Fruit fly (Drosophila melanogaster) whole organism, embryonic: Measurements from ENCODE around the gene CG46440.
A peak's percentile ranks its signal among the peaks of the same experiment; 100 is the strongest.

ENCODE experiments used
- Asciz ChIP-seq: fragments of 200-800 bp; sonication (Bioruptor generic); optimal IDR thresholded peaks from 2 replicates; lab custom pipeline; 2017; ENCODE audit warnings: missing biosample characterization, mild to moderate bottlenecking, missing genetic modification characterization, missing genetic modification reagents
- CG10462 ChIP-seq: fragments of 200-800 bp; sonication (Bioruptor generic); optimal IDR thresholded peaks from 2 replicates; lab custom pipeline; 2016; ENCODE audit warnings: missing biosample characterization, missing genetic modification characterization
- CG10654 ChIP-seq: fragments of 200-800 bp; sonication (Bioruptor generic); optimal IDR thresholded peaks from 2 replicates; lab custom pipeline; 2016; ENCODE audit warnings: missing biosample characterization, missing genetic modification characterization
- CG12104 ChIP-seq: fragments of 200-800 bp; sonication (Bioruptor generic); optimal IDR thresholded peaks from 3 replicates; lab custom pipeline; 2016; ENCODE audit warnings: missing biosample characterization, missing genetic modification characterization
- CG12155 ChIP-seq: fragments of 200-800 bp; sonication (Bioruptor generic); optimal IDR thresholded peaks from 3 replicates; lab custom pipeline; 2016; ENCODE audit warnings: missing biosample characterization, missing genetic modification characterization
- CG12659 ChIP-seq: fragments of 200-800 bp; sonication (Bioruptor generic); optimal IDR thresholded peaks from 3 replicates; lab custom pipeline; 2017; ENCODE audit warnings: mild to moderate bottlenecking, missing biosample characterization, missing genetic modification reagents, missing genetic modification characterization
- CG15696 ChIP-seq: fragments of 200-800 bp; sonication (Bioruptor generic); optimal IDR thresholded peaks from 2 replicates; lab custom pipeline; 2019; ENCODE audit warnings: missing biosample characterization, mild to moderate bottlenecking, missing genetic modification characterization, moderate library complexity
- CG16779 ChIP-seq: fragments of 200-800 bp; sonication (Bioruptor generic); IDR thresholded peaks from 2 replicates; pipeline ENCODE4 v1.3.6; 2022; ENCODE audit warnings: missing biosample characterization, missing genetic modification characterization
- CG16815 ChIP-seq: fragments of 200-800 bp; sonication (Bioruptor generic); optimal IDR thresholded peaks from 3 replicates; lab custom pipeline; 2017; ENCODE audit warnings: missing biosample characterization, mild to moderate bottlenecking, missing genetic modification characterization
- CG31224 ChIP-seq: fragments of 200-800 bp; sonication (Bioruptor generic); IDR thresholded peaks from 2 replicates; pipeline ENCODE4 v1.3.6; 2022; ENCODE audit warnings: missing biosample characterization, missing genetic modification characterization
- CG31441 ChIP-seq: fragments of 200-800 bp; sonication (Bioruptor generic); IDR thresholded peaks from 2 replicates; pipeline ENCODE4 v1.3.6; 2022; ENCODE audit warnings: missing biosample characterization, missing genetic modification characterization
- CG33213 ChIP-seq: fragments of 200-800 bp; sonication (Bioruptor generic); optimal IDR thresholded peaks from 3 replicates; lab custom pipeline; 2016; ENCODE audit warnings: missing biosample characterization, missing genetic modification characterization
- CG3838 ChIP-seq: fragments of 200-800 bp; sonication (Bioruptor generic); optimal IDR thresholded peaks from 3 replicates; lab custom pipeline; 2016; ENCODE audit warnings: missing biosample characterization, missing genetic modification characterization
- CG42726 ChIP-seq: fragments of 200-800 bp; sonication (Bioruptor generic); IDR thresholded peaks from 2 replicates; pipeline ENCODE4 v1.3.6; 2022; ENCODE audit warnings: missing biosample characterization, missing genetic modification characterization; ENCODE audit not compliant: partially characterized antibody
- CG4707 ChIP-seq: fragments of 200-800 bp; sonication (Bioruptor generic); optimal IDR thresholded peaks from 2 replicates; lab custom pipeline; 2018; ENCODE audit warnings: missing biosample characterization, mild to moderate bottlenecking, missing genetic modification characterization, moderate library complexity
- CG7271 ChIP-seq: fragments of 200-800 bp; sonication (Bioruptor generic); optimal IDR thresholded peaks from 2 replicates; lab custom pipeline; 2018; ENCODE audit warnings: missing biosample characterization, mild to moderate bottlenecking, missing genetic modification characterization, moderate library complexity
- CG8924 ChIP-seq: fragments of 200-800 bp; optimal IDR thresholded peaks from 3 replicates; lab custom pipeline; 2019; ENCODE audit warnings: missing biosample characterization, mild to moderate bottlenecking, missing genetic modification characterization, moderate library complexity
- CG9609 ChIP-seq: fragments of 200-800 bp; sonication (Bioruptor generic); optimal IDR thresholded peaks from 3 replicates; lab custom pipeline; 2016; ENCODE audit warnings: missing biosample characterization, missing genetic modification characterization
- CrebB ChIP-seq: fragments of 200-800 bp; sonication (Bioruptor generic); optimal IDR thresholded peaks from 3 replicates; lab custom pipeline; 2018; ENCODE audit warnings: missing biosample characterization, mild to moderate bottlenecking, missing genetic modification characterization
- D19B ChIP-seq: fragments of 200-800 bp; sonication (Bioruptor generic); optimal IDR thresholded peaks from 2 replicates; lab custom pipeline; 2017; ENCODE audit warnings: missing biosample characterization, mild to moderate bottlenecking, missing genetic modification characterization
- Dp ChIP-seq: fragments of 200-800 bp; sonication (Bioruptor generic); optimal IDR thresholded peaks from 2 replicates; lab custom pipeline; 2018; ENCODE audit warnings: missing biosample characterization, mild to moderate bottlenecking, missing genetic modification characterization, moderate library complexity
- Gug ChIP-seq: fragments of 200-800 bp; sonication (Bioruptor generic); IDR thresholded peaks from 4 replicates; pipeline ENCODE4 v1.3.6; 2022; ENCODE audit warnings: missing biosample characterization, missing genetic modification characterization
- Hmr ChIP-seq: fragments of 200-800 bp; sonication (Bioruptor generic); optimal IDR thresholded peaks from 3 replicates; lab custom pipeline; 2017; ENCODE audit warnings: mild to moderate bottlenecking, missing biosample characterization, missing genetic modification reagents, missing genetic modification characterization
- Mad ChIP-seq: fragments of 200-800 bp; sonication (Bioruptor generic); optimal IDR thresholded peaks from 2 replicates; lab custom pipeline; 2016; ENCODE audit warnings: missing biosample characterization, missing genetic modification characterization
- Mes4 ChIP-seq: fragments of 200-800 bp; sonication (Bioruptor generic); optimal IDR thresholded peaks from 2 replicates; lab custom pipeline; 2016; ENCODE audit warnings: missing biosample characterization, missing genetic modification characterization
- Nf-YA ChIP-seq: fragments of 200-800 bp; sonication (Bioruptor generic); IDR thresholded peaks from 2 replicates; pipeline ENCODE4 v1.3.6; 2022; ENCODE audit warnings: missing biosample characterization, missing genetic modification characterization
- Sox102F ChIP-seq: fragments of 200-800 bp; sonication (Bioruptor generic); optimal IDR thresholded peaks from 2 replicates; lab custom pipeline; 2018; ENCODE audit warnings: missing biosample characterization, mild to moderate bottlenecking, missing genetic modification characterization, moderate library complexity
- Sry-δ ChIP-seq: fragments of 200-800 bp; sonication (Bioruptor generic); optimal IDR thresholded peaks from 2 replicates; lab custom pipeline; 2016; ENCODE audit warnings: missing biosample characterization, missing genetic modification characterization
- Ssrp ChIP-seq: fragments of 200-800 bp; sonication (Bioruptor generic); optimal IDR thresholded peaks from 2 replicates; lab custom pipeline; 2018; ENCODE audit warnings: missing biosample characterization, mild to moderate bottlenecking, missing genetic modification characterization, moderate library complexity
- Xrp1 ChIP-seq: fragments of 200-800 bp; sonication (Bioruptor generic); IDR thresholded peaks from 2 replicates; pipeline ENCODE4 v1.3.6; 2022; ENCODE audit warnings: missing biosample characterization, missing genetic modification characterization
- amos ChIP-seq: fragments of 200-800 bp; sonication (Bioruptor generic); IDR thresholded peaks from 2 replicates; pipeline ENCODE4 v1.3.6; 2022; ENCODE audit warnings: missing biosample characterization, missing genetic modification characterization; ENCODE audit not compliant: partially characterized antibody
- bsh ChIP-seq, 2 experiments: fragments of 200-800 bp; sonication (Bioruptor generic); optimal IDR thresholded peaks; 2 replicates each; lab custom pipeline; 2017 to 2018; ENCODE audit warnings: mild to moderate bottlenecking in 2 of 2, missing biosample characterization in 2 of 2, missing genetic modification characterization in 2 of 2, moderate library complexity in 1 of 2
- croc ChIP-seq: fragments of 200-800 bp; sonication (Bioruptor generic); conservative IDR thresholded peaks from 3 replicates; pipeline ENCODE4 v1.3.6; 2022; ENCODE audit warnings: missing biosample characterization, missing genetic modification characterization
- dm ChIP-seq: fragments of 200-800 bp; sonication (Bioruptor generic); optimal IDR thresholded peaks from 3 replicates; lab custom pipeline; 2016; ENCODE audit warnings: missing biosample characterization, missing genetic modification characterization
- exex ChIP-seq: fragments of 200-800 bp; sonication (Bioruptor generic); optimal IDR thresholded peaks from 4 replicates; lab custom pipeline; 2018; ENCODE audit warnings: missing biosample characterization, mild to moderate bottlenecking, missing genetic modification characterization, moderate library complexity
- fd102C ChIP-seq: fragments of 200-800 bp; sonication (Bioruptor generic); optimal IDR thresholded peaks from 2 replicates; lab custom pipeline; 2018; ENCODE audit warnings: missing biosample characterization, mild to moderate bottlenecking, missing genetic modification characterization, moderate library complexity
- fd3F ChIP-seq: fragments of 200-800 bp; sonication (Bioruptor generic); optimal IDR thresholded peaks from 2 replicates; lab custom pipeline; 2018; ENCODE audit warnings: missing biosample characterization, mild to moderate bottlenecking, missing genetic modification characterization, moderate library complexity
- insv ChIP-seq, 2 experiments: fragments of 200-800 bp; sonication (Bioruptor generic); optimal IDR thresholded peaks; 3 replicates each; lab custom pipeline; 2016 to 2018; ENCODE audit warnings: missing biosample characterization in 2 of 2, missing genetic modification characterization in 2 of 2
- kah ChIP-seq: fragments of 200-800 bp; sonication (Bioruptor generic); optimal IDR thresholded peaks from 2 replicates; lab custom pipeline; 2018; ENCODE audit warnings: missing biosample characterization, mild to moderate bottlenecking, missing genetic modification characterization
- mirr ChIP-seq: fragments of 200-800 bp; sonication (Bioruptor generic); optimal IDR thresholded peaks from 3 replicates; lab custom pipeline; 2018; ENCODE audit warnings: missing biosample characterization, mild to moderate bottlenecking, missing genetic modification characterization
- nau ChIP-seq: fragments of 200-800 bp; sonication (Bioruptor generic); optimal IDR thresholded peaks from 3 replicates; lab custom pipeline; 2017; ENCODE audit warnings: missing biosample characterization, mild to moderate bottlenecking, missing genetic modification characterization, missing genetic modification reagents
- nmo ChIP-seq: fragments of 200-800 bp; sonication (Bioruptor generic); optimal IDR thresholded peaks from 2 replicates; lab custom pipeline; 2018; ENCODE audit warnings: missing biosample characterization, mild to moderate bottlenecking, missing genetic modification characterization, moderate library complexity
- pan ChIP-seq, 4 experiments: fragments of >200 bp in 3 of 4; fragments of 200-800 bp in 1 of 4; sonication (Bioruptor generic) in 1 of 4; optimal IDR thresholded peaks in 3 of 4; IDR thresholded peaks in 1 of 4; 2 replicates each; pipeline versions ENCODE4 v1.3.6 to Lab custom; 2017 to 2022; ENCODE audit warnings: missing biosample characterization in 2 of 4, missing genetic modification characterization in 2 of 4, mixed read lengths in 1 of 4
- sc ChIP-seq, 3 experiments: fragments of >200 bp in 2 of 3; fragments of 200-800 bp in 1 of 3; sonication (Bioruptor generic) in 1 of 3; optimal IDR thresholded peaks; 2 replicates in 2 of 3; 3 replicates in 1 of 3; lab custom pipeline; 2017; ENCODE audit warnings: mild to moderate bottlenecking in 1 of 3, missing biosample characterization in 1 of 3, missing genetic modification characterization in 1 of 3, missing genetic modification reagents in 1 of 3
- scrt ChIP-seq: fragments of 200-800 bp; sonication (Bioruptor generic); optimal IDR thresholded peaks from 2 replicates; lab custom pipeline; 2018; ENCODE audit warnings: missing biosample characterization, mild to moderate bottlenecking, missing genetic modification characterization, moderate library complexity
- tll ChIP-seq, 2 experiments: fragments of 200-800 bp in 1 of 2; fragments of >200 bp in 1 of 2; sonication (Bioruptor generic) in 1 of 2; optimal IDR thresholded peaks; 2 replicates each; lab custom pipeline; 2017 to 2019; ENCODE audit warnings: missing biosample characterization in 2 of 2, missing genetic modification characterization in 2 of 2, mild to moderate bottlenecking in 1 of 2, moderate library complexity in 1 of 2

CG46440 gene

DNA sequence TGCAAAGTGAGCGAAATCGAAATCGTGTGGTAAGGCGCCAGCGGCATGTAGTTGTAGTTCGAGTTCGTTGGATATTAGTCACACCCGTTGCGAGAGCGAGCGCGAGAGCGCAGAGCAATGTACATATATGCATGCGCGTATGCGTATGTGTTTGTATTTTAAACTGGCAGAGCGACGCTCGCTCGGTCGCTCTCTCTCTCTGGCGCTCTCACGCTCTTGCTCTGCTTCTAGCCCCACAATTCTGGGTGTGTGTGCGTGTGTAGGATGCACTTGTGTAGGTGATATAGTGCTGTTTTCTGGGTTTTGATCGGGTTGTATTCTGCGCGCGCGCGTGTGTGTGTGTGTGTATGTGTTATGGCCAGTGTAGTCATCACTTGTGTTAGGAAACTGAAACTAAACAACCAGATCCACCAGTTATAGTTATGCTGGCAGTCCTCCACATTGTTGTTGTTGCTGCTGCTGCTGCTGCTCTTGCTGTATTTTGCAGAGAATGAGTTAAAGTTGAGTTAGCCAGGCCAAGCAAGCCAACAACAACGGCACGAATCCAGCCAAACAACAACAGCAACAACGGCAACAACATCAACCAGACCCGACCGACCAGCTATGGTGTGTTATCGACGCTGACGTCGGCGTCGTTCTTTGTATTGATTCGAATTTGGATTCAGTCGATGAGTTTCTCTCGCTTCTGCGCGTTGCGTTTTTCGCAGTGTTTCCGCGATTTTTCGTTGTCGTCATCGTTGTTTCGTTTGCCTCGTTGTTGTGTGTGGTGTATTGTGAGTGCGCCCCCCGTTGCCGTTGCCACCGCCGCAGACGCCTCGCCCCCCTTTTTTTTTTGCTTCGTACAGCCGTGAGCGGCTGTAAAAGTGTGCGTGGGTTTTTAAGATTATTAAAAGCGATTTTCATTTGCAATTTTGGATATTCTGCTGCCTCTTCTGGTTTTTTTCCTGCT is 45.7 kb downstream of the CG46440 start (continued):
- TF ChIP-seq Mad (GFP tag; lab: Kevin White, UChicago), result no peak
- TF ChIP-seq CG42726 (GFP tag; lab: Robert Waterston, UW), result no peak
- TF ChIP-seq Dp, result no peak
- TF ChIP-seq CG8924 (tag; lab: Kevin White, UChicago), result peak; percentile 5
- TF ChIP-seq CrebB (tag; lab: Kevin White, UChicago), result no peak
- no peak for TF ChIP-seq Nf-YA
- TF ChIP-seq amos (GFP tag; lab: Robert Waterston, UW), result no peak
- no peak for TF ChIP-seq CG10462 (GFP tag; lab: Kevin White, UChicago)
- no peak for TF ChIP-seq fd102C
- TF ChIP-seq CG12104 (GFP tag; lab: Kevin White, UChicago), result no peak
- no peak for TF ChIP-seq Gug
- no peak for TF ChIP-seq CG7271
- TF ChIP-seq scrt (GFP tag; lab: Kevin White, UChicago), result no peak
- TF ChIP-seq CG9609 (GFP tag; lab: Kevin White, UChicago), result no peak
- no peak for TF ChIP-seq Sry-δ (GFP tag; lab: Kevin White, UChicago)
- no peak for TF ChIP-seq Ssrp
- no peak for TF ChIP-seq CG10654 (GFP tag; lab: Kevin White, UChicago)
- TF ChIP-seq exex, result peak; percentile 1
- peak; percentile 20 for TF ChIP-seq CG4707 (GFP tag; lab: Kevin White, UChicago)
- TF ChIP-seq bsh (GFP tag; optimal IDR thresholded peaks at IDR 0.05; lab: Kevin White, UChicago), result no peak
- TF ChIP-seq Asciz (GFP tag; lab: Kevin White, UChicago), result no peak
- no peak for TF ChIP-seq D19B (GFP tag; lab: Kevin White, UChicago)
- TF ChIP-seq CG16779 (GFP tag; lab: Robert Waterston, UW), result no peak
- no peak for TF ChIP-seq Mes4
- TF ChIP-seq Hmr (GFP tag; lab: Kevin White, UChicago), result no peak
- TF ChIP-seq nau (GFP tag; lab: Kevin White, UChicago), result no peak
- TF ChIP-seq croc (GFP tag; lab: Robert Waterston, UW), result no peak
- TF ChIP-seq insv (GFP tag; optimal IDR thresholded peaks at IDR 0.05; lab: Kevin White, UChicago), result peak in 1 of 2 experiments; percentile 64
- no peak for TF ChIP-seq CG12155
- no peak for TF ChIP-seq CG16815 (GFP tag; lab: Kevin White, UChicago)
- TF ChIP-seq CG33213 (GFP tag; lab: Kevin White, UChicago), result no peak
- no peak for TF ChIP-seq sc (optimal IDR thresholded peaks at IDR 0.05; lab: Kevin White, UChicago)
- no peak for TF ChIP-seq sc (GFP tag; optimal IDR thresholded peaks at IDR 0.05; lab: Kevin White, UChicago)
- peak; percentile 44 for TF ChIP-seq mirr (GFP tag; lab: Kevin White, UChicago)
- no peak for TF ChIP-seq fd3F
- no peak for TF ChIP-seq CG31441 (GFP tag; lab: Robert Waterston, UW)
- TF ChIP-seq pan (optimal IDR thresholded peaks at IDR 0.05; lab: Kevin White, UChicago), result no peak
- peak in 1 of 2 experiments; percentile 26 for TF ChIP-seq pan (GFP tag; optimal IDR thresholded peaks at IDR 0.05 in 1 of 2, IDR thresholded peaks at IDR 0.05 in 1 of 2)
- no peak for TF ChIP-seq dm
- TF ChIP-seq CG12659 (GFP tag; lab: Kevin White, UChicago), result no peak
- TF ChIP-seq Xrp1 (GFP tag; lab: Robert Waterston, UW), result no peak; the same call in 1 of the 2 replicates
- no peak for TF ChIP-seq nmo
- TF ChIP-seq CG3838 (GFP tag; lab: Kevin White, UChicago), result no peak
- no peak for TF ChIP-seq tll (GFP tag; optimal IDR thresholded peaks at IDR 0.05; lab: Kevin White, UChicago)
- TF ChIP-seq Sox102F, result no peak
- TF ChIP-seq kah, result no peak
- TF ChIP-seq CG15696 (tag; lab: Kevin White, UChicago), result no peak
- TF ChIP-seq CG31224 (GFP tag; lab: Robert Waterston, UW), result no peak
